Worm (Caenorhabditis elegans): ENCODE data around the gene srz-70.

Gene srz-70

ce11 chrIV:3478911-3479385, at the start of gene srz-70, which contains the start of gene C09G12.5:
srz-70 (minus strand) TSS chrIV:3479011.
C09G12.5 (plus strand) TSS chrIV:3479335.
- TF ChIP-seq T22C8.4 (GFP tag; IDR thresholded peaks at IDR 0.05) (no peak), med-1 (GFP tag; optimal IDR thresholded peaks at IDR 0.05; ENCODE audit: insufficient read depth) (no peak)

ce11 chrIV:3527878-3528277, 49.1 kb upstream of the srz-70 start:
- TF ChIP-seq med-1 (GFP tag; optimal IDR thresholded peaks at IDR 0.05; ENCODE audit: insufficient read depth) = no peak
- peak; percentile 44; the same call in 1 of the 2 replicates for TF ChIP-seq T22C8.4 (GFP tag; IDR thresholded peaks at IDR 0.05)

- TF ChIP-seq med-1 (GFP tag; optimal IDR thresholded peaks at IDR 0.05; ENCODE audit: insufficient read depth) (no peak), tab-1 (GFP tag; IDR thresholded peaks at IDR 0.05) (no peak), ztf-23 (GFP tag; IDR thresholded peaks at IDR 0.05) (no peak), klf-2 (GFP tag; conservative IDR thresholded peaks at IDR 0.05) (no peak), ref-1 (GFP tag; conservative IDR thresholded peaks at IDR 0.05) (no peak), flt-1 (GFP tag; IDR thresholded peaks at IDR 0.05) (no peak)
These were observed 48.1 kb upstream of the srz-70 start, which contains the start of gene M57.2 for ce11 chrIV:3526831-3527404. M57.2 (plus strand) TSS chrIV:3527354.

- TF ChIP-seq klf-2 (GFP tag; conservative IDR thresholded peaks at IDR 0.05) (no peak), med-1 (GFP tag; optimal IDR thresholded peaks at IDR 0.05; ENCODE audit: insufficient read depth) (no peak), ztf-23 (GFP tag; IDR thresholded peaks at IDR 0.05) (no peak), T22C8.4 (GFP tag; IDR thresholded peaks at IDR 0.05) (no peak), cog-1 (tag; optimal IDR thresholded peaks at IDR 0.05) (no peak), flt-1 (GFP tag; IDR thresholded peaks at IDR 0.05) (no peak), ztf-29 (GFP tag; IDR thresholded peaks at IDR 0.05) (no peak), ref-1 (GFP tag; conservative IDR thresholded peaks at IDR 0.05) (no peak), tab-1 (GFP tag; IDR thresholded peaks at IDR 0.05) (no peak)
These were observed 47.5 kb upstream of the srz-70 start for ce11 chrIV:3526144-3526797.

ce11 chrIV:3524584-3525020, 45.8 kb upstream of the srz-70 start:
- TF ChIP-seq ztf-29 (GFP tag; IDR thresholded peaks at IDR 0.05) (peak; percentile 74), cog-1 (tag; optimal IDR thresholded peaks at IDR 0.05) (peak; percentile 69), tab-1 (GFP tag; IDR thresholded peaks at IDR 0.05) (peak; percentile 92), flt-1 (GFP tag; IDR thresholded peaks at IDR 0.05) (peak; percentile 95), ref-1 (GFP tag; conservative IDR thresholded peaks at IDR 0.05) (peak; percentile 82), med-1 (GFP tag; optimal IDR thresholded peaks at IDR 0.05; ENCODE audit: insufficient read depth) (peak; percentile 47), ztf-23 (GFP tag; IDR thresholded peaks at IDR 0.05) (peak; percentile 90), T22C8.4 (GFP tag; IDR thresholded peaks at IDR 0.05) (peak; percentile 81), klf-2 (GFP tag; conservative IDR thresholded peaks at IDR 0.05) (peak; percentile 75)

ce11 chrIV:3523419-3523818, 44.6 kb upstream of the srz-70 start:
- no peak for TF ChIP-seq T22C8.4 (GFP tag; IDR thresholded peaks at IDR 0.05)
- TF ChIP-seq flt-1 (GFP tag; IDR thresholded peaks at IDR 0.05) = no peak
- TF ChIP-seq ztf-29 (GFP tag; IDR thresholded peaks at IDR 0.05) = no peak
- TF ChIP-seq ref-1 (GFP tag; conservative IDR thresholded peaks at IDR 0.05) = no peak
- no peak for TF ChIP-seq tab-1 (GFP tag; IDR thresholded peaks at IDR 0.05)
- TF ChIP-seq klf-2 (GFP tag; conservative IDR thresholded peaks at IDR 0.05) = no peak
- TF ChIP-seq ztf-23 (GFP tag; IDR thresholded peaks at IDR 0.05) = no peak
- no peak for TF ChIP-seq med-1 (GFP tag; optimal IDR thresholded peaks at IDR 0.05; ENCODE audit: insufficient read depth)
- TF ChIP-seq cog-1 (tag; optimal IDR thresholded peaks at IDR 0.05) = no peak

ce11 chrIV:3521710-3522109, 42.9 kb upstream of the srz-70 start:
- no peak for TF ChIP-seq tab-1 (GFP tag; IDR thresholded peaks at IDR 0.05)
- TF ChIP-seq flt-1 (GFP tag; IDR thresholded peaks at IDR 0.05) = peak; percentile 41; the same call in 1 of the 2 replicates
- TF ChIP-seq med-1 (GFP tag; optimal IDR thresholded peaks at IDR 0.05; ENCODE audit: insufficient read depth) = no peak

ce11 chrIV:3520957-3521356, 42.1 kb upstream of the srz-70 start:
- no peak for TF ChIP-seq ztf-23 (GFP tag; IDR thresholded peaks at IDR 0.05)
- TF ChIP-seq klf-2 (GFP tag; conservative IDR thresholded peaks at IDR 0.05) = no peak
- no peak for TF ChIP-seq med-1 (GFP tag; optimal IDR thresholded peaks at IDR 0.05; ENCODE audit: insufficient read depth)
- no peak for TF ChIP-seq ztf-29 (GFP tag; IDR thresholded peaks at IDR 0.05)
- TF ChIP-seq flt-1 (GFP tag; IDR thresholded peaks at IDR 0.05) = 0 out of 2 replicates have a peak, but pooled peaks have one; percentile 49
- TF ChIP-seq cog-1 (tag; optimal IDR thresholded peaks at IDR 0.05) = peak; percentile 57
- TF ChIP-seq ref-1 (GFP tag; conservative IDR thresholded peaks at IDR 0.05) = no peak
- no peak for TF ChIP-seq T22C8.4 (GFP tag; IDR thresholded peaks at IDR 0.05)
- no peak for TF ChIP-seq tab-1 (GFP tag; IDR thresholded peaks at IDR 0.05)

DNA sequence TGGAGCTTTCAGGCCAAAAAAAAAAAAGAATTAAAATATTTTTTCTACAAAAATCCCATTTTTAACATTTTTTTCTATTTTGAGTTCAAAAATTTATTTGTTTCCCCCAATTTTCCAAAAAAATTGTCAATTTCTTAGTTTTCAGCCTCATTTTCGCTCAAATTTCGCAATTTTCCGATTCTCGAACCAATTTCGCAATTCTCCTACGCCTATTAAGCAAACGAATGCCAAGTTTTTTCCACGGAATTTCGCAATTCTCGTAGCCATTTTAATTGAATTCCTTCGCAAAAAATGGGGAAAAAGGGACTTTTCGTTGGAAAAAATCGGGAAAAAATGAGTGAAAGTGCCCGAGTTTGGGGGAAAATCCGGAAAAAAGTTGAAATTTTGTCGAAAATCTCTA, 41.6 kb upstream of the srz-70 start:
- TF ChIP-seq flt-1 (GFP tag; IDR thresholded peaks at IDR 0.05) = no peak
- no peak for TF ChIP-seq klf-2 (GFP tag; conservative IDR thresholded peaks at IDR 0.05)
- no peak for TF ChIP-seq T22C8.4 (GFP tag; IDR thresholded peaks at IDR 0.05)
- TF ChIP-seq tab-1 (GFP tag; IDR thresholded peaks at IDR 0.05) = no peak
- no peak for TF ChIP-seq med-1 (GFP tag; optimal IDR thresholded peaks at IDR 0.05; ENCODE audit: insufficient read depth)
- TF ChIP-seq ref-1 (GFP tag; conservative IDR thresholded peaks at IDR 0.05) = no peak
- no peak for TF ChIP-seq cog-1 (tag; optimal IDR thresholded peaks at IDR 0.05)
- no peak for TF ChIP-seq ztf-29 (GFP tag; IDR thresholded peaks at IDR 0.05)
- no peak for TF ChIP-seq ztf-23 (GFP tag; IDR thresholded peaks at IDR 0.05)

- TF ChIP-seq ztf-23 (GFP tag; IDR thresholded peaks at IDR 0.05) = no peak
- TF ChIP-seq cog-1 (tag; optimal IDR thresholded peaks at IDR 0.05) = no peak
- no peak for TF ChIP-seq med-1 (GFP tag; optimal IDR thresholded peaks at IDR 0.05; ENCODE audit: insufficient read depth)
- no peak for TF ChIP-seq tab-1 (GFP tag; IDR thresholded peaks at IDR 0.05)
These were observed 40.5 kb upstream of the srz-70 start for ce11 chrIV:3519352-3519751.
